Worm (Caenorhabditis elegans) whole organism, L4 larva: Measurements from ENCODE around the gene mig-10.

Experiments
- Y48G9A.11 ChIP-seq: fragments of 200-800 bp; sonication (Bioruptor generic); IDR thresholded peaks from 2 replicates; pipeline ENCODE4 v1.3.6; 2022; ENCODE audit warnings: missing genetic modification reagents, missing genetic modification characterization, missing compliant biosample characterization
- arid-1 ChIP-seq: fragments of 200-800 bp; sonication (Bioruptor generic); conservative IDR thresholded peaks from 2 replicates; pipeline ENCODE4 v1.3.6; 2022; ENCODE audit warnings: missing genetic modification reagents, missing genetic modification characterization, missing compliant biosample characterization
- ceh-32 ChIP-seq: sonication (generic microtip); optimal IDR thresholded peaks from 2 replicates; lab custom pipeline; 2016; ENCODE audit warnings: mild to moderate bottlenecking, missing genetic modification characterization, missing compliant biosample characterization; ENCODE audit not compliant: poor library complexity
- duxl-1 ChIP-seq: sonication (generic microtip); optimal IDR thresholded peaks from 2 replicates; lab custom pipeline; 2016; ENCODE audit warnings: mild to moderate bottlenecking, missing genetic modification characterization, moderate library complexity, missing compliant biosample characterization; ENCODE audit not compliant: poor library complexity
- fos-1 ChIP-seq: fragments of 150-350 bp; optimal IDR thresholded peaks from 2 replicates; lab custom pipeline; 2014; ENCODE audit warnings: missing biosample characterization, missing genetic modification characterization
- gei-8 ChIP-seq: fragments of 200-800 bp; sonication (Bioruptor generic); optimal IDR thresholded peaks from 2 replicates; lab custom pipeline; 2018; ENCODE audit warnings: mild to moderate bottlenecking, missing genetic modification characterization, missing compliant biosample characterization
- jun-1 ChIP-seq: fragments of 150-350 bp; optimal IDR thresholded peaks from 2 replicates; lab custom pipeline; 2014; ENCODE audit warnings: missing biosample characterization, missing genetic modification reagents, missing genetic modification characterization
- lin-13 ChIP-seq: fragments of 150-350 bp; optimal IDR thresholded peaks from 2 replicates; lab custom pipeline; 2014; ENCODE audit warnings: missing biosample characterization, missing genetic modification reagents, missing genetic modification characterization
- lin-39 ChIP-seq: fragments of 150-350 bp; optimal IDR thresholded peaks from 2 replicates; lab custom pipeline; 2014; ENCODE audit warnings: missing biosample characterization, missing genetic modification reagents, missing genetic modification characterization
- nhr-237 ChIP-seq: sonication (generic microtip); optimal IDR thresholded peaks from 2 replicates; lab custom pipeline; 2017; ENCODE audit warnings: missing biosample characterization, missing genetic modification characterization
- nhr-76 ChIP-seq: fragments of 150-350 bp; optimal IDR thresholded peaks from 2 replicates; lab custom pipeline; 2014; ENCODE audit warnings: missing biosample characterization, missing genetic modification characterization
- snpc-4 ChIP-seq: fragments of 150-350 bp; optimal IDR thresholded peaks from 2 replicates; lab custom pipeline; 2014; ENCODE audit warnings: missing biosample characterization, missing genetic modification characterization
- unc-130 ChIP-seq: sonication (generic microtip); optimal IDR thresholded peaks from 2 replicates; lab custom pipeline; 2016; ENCODE audit warnings: missing genetic modification reagents, missing genetic modification characterization, missing compliant biosample characterization
- zip-11 ChIP-seq: fragments of 200-800 bp; sonication (Bioruptor generic); IDR thresholded peaks from 2 replicates; pipeline ENCODE4 v1.3.6; 2022; ENCODE audit warnings: missing genetic modification characterization, missing compliant biosample characterization

ce11 chrIII:8240247-8240646 lies 38.7 kb upstream of the mig-10 start:
- TF ChIP-seq ceh-32 (tag; lab: Kevin White, UChicago) (no peak), lin-13 (GFP tag; lab: Kevin White, UChicago) (no peak), fos-1 (no peak), Y48G9A.11 (no peak), zip-11 (GFP tag; lab: Robert Waterston, UW) (no peak), gei-8 (GFP tag; lab: Kevin White, UChicago) (no peak), duxl-1 (tag; lab: Kevin White, UChicago) (no peak), arid-1 (GFP tag; lab: Robert Waterston, UW) (no peak), lin-39 (tag; lab: Kevin White, UChicago) (no peak), nhr-76 (tag; lab: Kevin White, UChicago) (no peak), unc-130 (GFP tag; lab: Kevin White, UChicago) (no peak), snpc-4 (tag; lab: Kevin White, UChicago) (no peak), nhr-237 (no peak), jun-1 (tag; lab: Kevin White, UChicago) (no peak)
